Worm (Caenorhabditis elegans): ENCODE measurements around the gene mff-1.
A peak's percentile ranks its signal among the peaks of the same experiment; 100 is the strongest.

mff-1 gene

DNA sequence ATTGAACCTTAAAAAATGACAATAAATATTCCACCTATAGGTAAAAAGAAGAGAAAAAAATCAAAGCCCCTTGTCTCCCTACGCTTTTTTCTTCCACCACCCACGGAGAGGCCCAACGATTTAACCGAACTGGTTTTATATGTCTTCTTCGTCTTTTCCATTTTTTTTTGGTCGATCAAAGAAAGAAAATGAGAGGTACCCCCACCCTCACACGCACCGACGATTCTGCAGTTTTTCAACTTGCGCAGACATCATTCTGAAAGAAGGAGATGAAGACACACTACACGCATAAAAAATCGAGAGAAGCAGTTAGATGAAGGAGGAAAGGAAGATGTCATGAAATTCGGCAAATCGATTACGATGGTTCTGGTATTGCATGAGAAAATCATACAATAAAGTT, 27.3 kb upstream of the mff-1 start:
- no peak for TF ChIP-seq M03D4.4 (tag; optimal IDR thresholded peaks at IDR 0.05)
- TF ChIP-seq elt-1 (tag; optimal IDR thresholded peaks at IDR 0.05; ENCODE audit: borderline replicate concordance, insufficient read depth), result no peak
- no peak for TF ChIP-seq zip-8 (tag; optimal IDR thresholded peaks at IDR 0.05)
- no peak for TF ChIP-seq nhr-237 (tag; optimal IDR thresholded peaks at IDR 0.05)
- no peak for TF ChIP-seq bed-3 (GFP tag; optimal IDR thresholded peaks at IDR 0.05)
- TF ChIP-seq tbx-8 (GFP tag; optimal IDR thresholded peaks at IDR 0.05), result no peak
- TF ChIP-seq ceh-83 (GFP tag; optimal IDR thresholded peaks at IDR 0.05), result no peak
- TF ChIP-seq nhr-28 (tag; optimal IDR thresholded peaks at IDR 0.05), result no peak
- TF ChIP-seq ham-2 (GFP tag; optimal IDR thresholded peaks at IDR 0.05), result no peak
- TF ChIP-seq unc-62 (GFP tag; optimal IDR thresholded peaks at IDR 0.05), result no peak
- no peak for TF ChIP-seq ceh-39 (tag; optimal IDR thresholded peaks at IDR 0.05)
- TF ChIP-seq ces-1 (GFP tag; optimal IDR thresholded peaks at IDR 0.05), result no peak
- TF ChIP-seq lsy-2 (tag; optimal IDR thresholded peaks at IDR 0.05), result no peak

DNA sequence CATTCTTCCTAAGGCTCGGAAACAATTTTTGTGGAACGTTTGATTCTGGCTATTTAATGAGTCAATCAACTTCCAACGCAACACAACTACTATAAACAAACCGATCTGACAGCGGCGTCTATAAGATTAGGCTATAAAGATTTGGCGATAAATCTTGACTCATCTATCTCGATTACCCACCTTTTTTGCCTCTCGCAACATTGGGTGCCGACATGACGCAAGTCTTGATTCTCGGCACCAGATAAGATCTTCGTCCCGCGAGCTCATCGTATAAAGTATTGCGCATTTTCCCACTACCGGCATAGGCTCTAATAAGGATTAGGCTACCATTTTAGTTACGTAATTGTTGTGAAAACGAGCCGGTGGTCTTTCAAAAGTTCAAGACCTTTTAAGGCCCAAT, 24.9 kb upstream of the mff-1 start:
- TF ChIP-seq elt-1 (tag; optimal IDR thresholded peaks at IDR 0.05; ENCODE audit: borderline replicate concordance, insufficient read depth), result peak; percentile 96
- no peak for TF ChIP-seq unc-39 (tag; optimal IDR thresholded peaks at IDR 0.05)
- peak; percentile 54 for TF ChIP-seq unc-62 (GFP tag; optimal IDR thresholded peaks at IDR 0.05)
- TF ChIP-seq nhr-12 (tag; optimal IDR thresholded peaks at IDR 0.05), result no peak
- TF ChIP-seq ceh-83 (GFP tag; optimal IDR thresholded peaks at IDR 0.05), result no peak
- peak; percentile 83 for TF ChIP-seq zip-8 (tag; optimal IDR thresholded peaks at IDR 0.05)
- TF ChIP-seq hlh-1 (tag; optimal IDR thresholded peaks at IDR 0.05), result no peak
- peak; percentile 86 for TF ChIP-seq nhr-2 (tag; optimal IDR thresholded peaks at IDR 0.05)
- TF ChIP-seq sem-2 (GFP tag; optimal IDR thresholded peaks at IDR 0.05), result no peak

DNA sequence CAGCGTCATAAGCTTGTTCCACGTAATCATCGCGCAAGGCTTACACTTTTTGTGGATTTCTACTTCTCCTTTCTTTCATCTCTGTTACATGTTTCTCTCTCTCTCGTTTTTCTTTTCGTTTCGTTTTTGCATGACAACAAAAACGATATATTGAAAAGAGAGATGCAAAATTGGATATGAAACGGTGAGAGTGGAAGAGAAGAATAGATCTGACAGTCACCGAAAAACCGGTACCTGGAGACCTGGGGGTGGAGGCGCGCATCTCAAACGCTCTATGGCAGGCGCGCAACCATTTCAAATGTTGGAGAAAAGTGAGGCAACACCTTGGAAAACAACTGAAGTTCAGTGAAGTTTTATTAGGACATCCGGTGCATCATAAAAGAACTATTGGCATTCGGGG, 22.6 kb upstream of the mff-1 start:
- TF ChIP-seq mls-2 (tag; optimal IDR thresholded peaks at IDR 0.05), result no peak
- no peak for TF ChIP-seq nhr-76 (tag; optimal IDR thresholded peaks at IDR 0.05)
- no peak for TF ChIP-seq drap-1 (GFP tag; optimal IDR thresholded peaks at IDR 0.05)
- TF ChIP-seq nhr-237 (tag; optimal IDR thresholded peaks at IDR 0.05), result no peak
- TF ChIP-seq snpc-4 (tag; optimal IDR thresholded peaks at IDR 0.05), result no peak
- TF ChIP-seq sem-2 (GFP tag; optimal IDR thresholded peaks at IDR 0.05), result no peak
- TF ChIP-seq blmp-1 (tag; optimal IDR thresholded peaks at IDR 0.05), result peak; percentile 35
- no peak for TF ChIP-seq elt-3 (tag; optimal IDR thresholded peaks at IDR 0.05)

DNA sequence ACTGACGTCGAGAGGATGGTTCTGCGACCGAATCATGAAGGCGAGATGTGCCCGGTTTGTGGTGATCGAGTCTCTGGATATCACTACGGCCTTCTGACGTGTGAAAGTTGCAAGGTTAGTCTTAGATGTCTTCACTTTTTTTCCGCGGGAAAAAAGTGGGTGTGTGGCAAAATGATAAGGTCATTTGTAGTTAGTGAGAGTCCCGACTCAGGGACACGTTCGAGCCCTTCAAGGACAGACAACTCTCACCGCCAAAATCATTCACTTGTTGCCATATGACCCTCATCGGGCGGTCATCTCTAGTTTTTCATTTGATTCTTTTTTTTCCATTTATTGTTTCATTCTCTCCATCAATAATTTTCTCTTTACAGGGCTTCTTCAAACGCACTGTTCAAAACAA, 21.9 kb upstream of the mff-1 start:
- peak; percentile 59 for TF ChIP-seq blmp-1 (tag; optimal IDR thresholded peaks at IDR 0.05)
- TF ChIP-seq elt-3 (tag; optimal IDR thresholded peaks at IDR 0.05), result no peak
- no peak for TF ChIP-seq tbx-8 (GFP tag; optimal IDR thresholded peaks at IDR 0.05)
- TF ChIP-seq nhr-237 (tag; optimal IDR thresholded peaks at IDR 0.05), result no peak
- TF ChIP-seq cnd-1 (tag; optimal IDR thresholded peaks at IDR 0.05), result no peak
- TF ChIP-seq ceh-39 (tag; optimal IDR thresholded peaks at IDR 0.05), result no peak
- TF ChIP-seq pha-4 (tag; optimal IDR thresholded peaks at IDR 0.05), result no peak
- TF ChIP-seq unc-62 (GFP tag; optimal IDR thresholded peaks at IDR 0.05), result no peak

DNA sequence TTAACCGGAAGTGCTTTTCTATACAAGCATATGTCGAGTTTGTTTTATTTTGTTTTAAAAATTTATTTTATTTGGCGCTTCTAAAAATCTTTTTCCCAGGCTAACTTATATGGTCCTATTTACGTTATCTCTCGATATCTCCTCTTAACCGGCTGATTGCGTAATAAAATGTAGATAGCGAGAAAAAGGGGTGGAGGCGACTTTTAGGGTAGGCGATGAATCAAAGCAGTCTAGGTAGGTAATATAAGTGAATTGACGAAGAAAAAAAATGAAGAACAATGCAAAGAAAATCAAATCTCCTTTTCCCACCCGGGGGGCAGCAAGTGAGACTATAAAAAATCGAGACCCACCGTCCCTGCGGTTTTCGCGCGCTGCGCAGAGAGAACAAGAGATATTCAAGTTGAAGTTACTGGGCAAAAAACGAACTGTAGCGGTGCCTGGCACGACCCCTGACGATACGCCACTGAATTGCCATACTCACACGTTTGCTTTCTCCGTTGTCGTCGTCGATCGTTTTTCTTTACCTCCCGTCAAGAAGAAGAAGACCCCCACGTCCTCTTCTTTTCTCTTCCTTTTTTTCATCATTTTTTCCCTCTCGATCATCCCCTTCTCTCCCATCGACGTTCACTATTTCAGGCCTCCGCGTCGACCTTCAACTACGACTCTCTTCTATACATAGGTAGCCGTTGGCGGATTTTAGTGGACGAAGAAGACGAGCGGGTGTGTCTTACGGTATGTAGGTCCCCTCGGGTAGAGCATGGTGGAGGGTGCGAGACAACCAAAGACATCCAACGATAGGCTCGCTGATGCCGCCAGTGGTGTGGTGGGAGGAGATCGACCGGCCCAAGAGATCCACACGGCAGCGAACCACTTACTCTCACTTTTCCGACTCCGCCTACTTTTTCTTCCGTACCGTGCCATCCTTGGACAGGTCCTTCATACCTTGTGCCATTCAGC, 21.1 kb upstream of the mff-1 start, which contains the start of gene nhr-25:
TSS of gene nhr-25 (plus strand) at position 637 of the 957 bp plus-strand sequence.
- no peak for TF ChIP-seq cnd-1 (tag; optimal IDR thresholded peaks at IDR 0.05)
- TF ChIP-seq zip-8 (tag; optimal IDR thresholded peaks at IDR 0.05), result peak; percentile 52
- no peak for TF ChIP-seq mab-5 (tag; optimal IDR thresholded peaks at IDR 0.05)
- peak; percentile 34 for TF ChIP-seq elt-1 (tag; optimal IDR thresholded peaks at IDR 0.05; ENCODE audit: borderline replicate concordance, insufficient read depth)
- no peak for TF ChIP-seq nhr-2 (tag; optimal IDR thresholded peaks at IDR 0.05)
- TF ChIP-seq lsy-2 (tag; optimal IDR thresholded peaks at IDR 0.05), result peak; percentile 62

DNA sequence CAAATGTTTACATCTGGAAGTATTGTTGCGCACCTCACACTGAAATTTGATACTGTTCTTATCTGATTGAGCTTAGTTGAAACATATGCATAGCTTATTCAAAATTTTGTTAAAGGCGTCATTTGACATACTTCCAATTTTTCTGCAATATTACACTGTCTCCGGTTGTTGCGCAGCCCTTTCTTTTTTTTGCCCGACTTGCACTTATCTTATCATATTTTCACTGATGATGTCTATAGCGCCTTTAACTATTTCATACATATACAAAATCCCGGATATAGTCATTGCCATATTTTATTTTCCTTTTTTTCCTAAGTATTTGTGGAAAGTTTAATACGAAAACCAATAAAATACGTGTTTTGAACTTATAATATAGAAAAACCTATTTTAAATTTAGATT, 19.7 kb upstream of the mff-1 start:
- TF ChIP-seq nhr-237 (tag; optimal IDR thresholded peaks at IDR 0.05) (no peak), pha-4 (tag; optimal IDR thresholded peaks at IDR 0.05) (no peak), hlh-1 (tag; optimal IDR thresholded peaks at IDR 0.05) (no peak), unc-120 (tag; optimal IDR thresholded peaks at IDR 0.05; ENCODE audit: poor library complexity, severe bottlenecking) (no peak), tbx-8 (GFP tag; optimal IDR thresholded peaks at IDR 0.05) (no peak), elt-1 (tag; optimal IDR thresholded peaks at IDR 0.05; ENCODE audit: borderline replicate concordance, insufficient read depth) (no peak), blmp-1 (tag; optimal IDR thresholded peaks at IDR 0.05) (no peak), sptf-1 (tag; optimal IDR thresholded peaks at IDR 0.05) (no peak)

Measured in whole organism, mixed stage, embryonic.